Fruit fly (Drosophila melanogaster) whole organism, embryonic: Measurements from ENCODE around the gene pes.

ENCODE experiments used
- Asciz ChIP-seq: fragments of 200-800 bp; sonication (Bioruptor generic); optimal IDR thresholded peaks from 2 replicates; lab custom pipeline; 2017; ENCODE audit warnings: missing biosample characterization, mild to moderate bottlenecking, missing genetic modification characterization, missing genetic modification reagents
- Bgb ChIP-seq: fragments of 200-800 bp; sonication (Bioruptor generic); IDR thresholded peaks from 2 replicates; pipeline ENCODE4 v1.3.6; 2022; ENCODE audit warnings: missing biosample characterization, missing genetic modification characterization; ENCODE audit not compliant: partially characterized antibody
- CG10209 ChIP-seq: fragments of 200-800 bp; sonication (Bioruptor generic); optimal IDR thresholded peaks from 3 replicates; lab custom pipeline; 2017; ENCODE audit warnings: missing biosample characterization, mild to moderate bottlenecking, missing genetic modification characterization, missing genetic modification reagents
- CG10274 ChIP-seq: fragments of 200-800 bp; sonication (Bioruptor generic); optimal IDR thresholded peaks from 3 replicates; lab custom pipeline; 2017; ENCODE audit warnings: missing biosample characterization, mild to moderate bottlenecking, missing genetic modification characterization
- CG10321 ChIP-seq: fragments of 200-800 bp; sonication (Bioruptor generic); IDR thresholded peaks from 2 replicates; pipeline ENCODE4 v1.3.6; 2022; ENCODE audit warnings: missing biosample characterization, missing genetic modification characterization
- CG10543 ChIP-seq: fragments of 200-800 bp; sonication (Bioruptor generic); optimal IDR thresholded peaks from 3 replicates; lab custom pipeline; 2017; ENCODE audit warnings: missing biosample characterization, mild to moderate bottlenecking, missing genetic modification characterization, moderate library complexity
- CG11093 ChIP-seq: fragments of 200-800 bp; sonication (Bioruptor generic); IDR thresholded peaks from 3 replicates; pipeline ENCODE4 v1.3.6; 2022; ENCODE audit warnings: missing biosample characterization, missing genetic modification characterization
- CG11247 ChIP-seq: fragments of 200-800 bp; sonication (Bioruptor generic); IDR thresholded peaks from 2 replicates; pipeline ENCODE4 v1.3.6; 2022; ENCODE audit warnings: missing biosample characterization, missing genetic modification characterization
- CG13287 ChIP-seq: fragments of 200-800 bp; sonication (Bioruptor generic); IDR thresholded peaks from 2 replicates; pipeline ENCODE4 v1.3.6; 2022; ENCODE audit warnings: missing biosample characterization, missing genetic modification characterization; ENCODE audit not compliant: partially characterized antibody
- CG13894 ChIP-seq: fragments of 200-800 bp; sonication (Bioruptor generic); optimal IDR thresholded peaks from 3 replicates; lab custom pipeline; 2018; ENCODE audit warnings: missing biosample characterization, mild to moderate bottlenecking, missing genetic modification characterization, moderate library complexity
- CG1529 ChIP-seq: fragments of 200-800 bp; sonication (Bioruptor generic); optimal IDR thresholded peaks from 3 replicates; lab custom pipeline; 2018; ENCODE audit warnings: missing biosample characterization, missing genetic modification characterization
- CG15479 ChIP-seq: fragments of 200-800 bp; sonication (Bioruptor generic); optimal IDR thresholded peaks from 3 replicates; lab custom pipeline; 2019; ENCODE audit warnings: missing biosample characterization, mild to moderate bottlenecking, missing genetic modification characterization, moderate library complexity
- CG17385 ChIP-seq: fragments of 200-800 bp; sonication (Bioruptor generic); optimal IDR thresholded peaks from 3 replicates; lab custom pipeline; 2018; ENCODE audit warnings: missing biosample characterization, mild to moderate bottlenecking, missing genetic modification characterization
- CG17829 ChIP-seq: fragments of 200-800 bp; optimal IDR thresholded peaks from 2 replicates; lab custom pipeline; 2019; ENCODE audit warnings: missing biosample characterization, mild to moderate bottlenecking, missing genetic modification characterization, moderate library complexity
- CG18011 ChIP-seq: fragments of 200-800 bp; sonication (Bioruptor generic); optimal IDR thresholded peaks from 2 replicates; lab custom pipeline; 2017; ENCODE audit warnings: missing biosample characterization, missing genetic modification characterization, mild to moderate bottlenecking, moderate library complexity, missing genotype
- CG31224 ChIP-seq: fragments of 200-800 bp; sonication (Bioruptor generic); IDR thresholded peaks from 2 replicates; pipeline ENCODE4 v1.3.6; 2022; ENCODE audit warnings: missing biosample characterization, missing genetic modification characterization
- CG42726 ChIP-seq: fragments of 200-800 bp; sonication (Bioruptor generic); IDR thresholded peaks from 2 replicates; pipeline ENCODE4 v1.3.6; 2022; ENCODE audit warnings: missing biosample characterization, missing genetic modification characterization; ENCODE audit not compliant: partially characterized antibody
- CG4617 ChIP-seq: fragments of 200-800 bp; sonication (Bioruptor generic); optimal IDR thresholded peaks from 3 replicates; lab custom pipeline; 2016; ENCODE audit warnings: missing biosample characterization, missing genetic modification characterization, borderline replicate concordance
- CG5953 ChIP-seq: fragments of 200-800 bp; sonication (Bioruptor generic); IDR thresholded peaks from 2 replicates; pipeline ENCODE4 v1.3.6; 2022; ENCODE audit warnings: missing biosample characterization, missing genetic modification characterization
- CG6683 ChIP-seq: fragments of 200-800 bp; sonication (Bioruptor generic); optimal IDR thresholded peaks from 2 replicates; lab custom pipeline; 2017; ENCODE audit warnings: missing biosample characterization, mild to moderate bottlenecking, missing genetic modification characterization, missing genetic modification reagents
- CG8281 ChIP-seq: fragments of 200-800 bp; sonication (Bioruptor generic); optimal IDR thresholded peaks from 2 replicates; lab custom pipeline; 2018; ENCODE audit warnings: missing biosample characterization, mild to moderate bottlenecking, missing genetic modification characterization, moderate library complexity
- CTCF ChIP-seq: fragments of 200-800 bp; sonication (Bioruptor generic); optimal IDR thresholded peaks from 2 replicates; lab custom pipeline; 2017; ENCODE audit warnings: missing biosample characterization, mild to moderate bottlenecking, missing genetic modification characterization, moderate library complexity
- Dfd ChIP-seq, 2 experiments: fragments of >200 bp; optimal IDR thresholded peaks; 2 replicates each; lab custom pipeline; 2017; ENCODE audit warnings: missing biosample characterization in 2 of 2, missing genetic modification characterization in 2 of 2
- E2f2 ChIP-seq: fragments of 200-800 bp; sonication (Bioruptor generic); IDR thresholded peaks from 2 replicates; pipeline ENCODE4 v1.3.6; 2022; ENCODE audit warnings: missing biosample characterization, missing genetic modification characterization
- Jarid2 ChIP-seq: fragments of 200-800 bp; sonication (Bioruptor generic); optimal IDR thresholded peaks from 3 replicates; lab custom pipeline; 2017; ENCODE audit warnings: mild to moderate bottlenecking, missing biosample characterization, missing genetic modification reagents, missing genetic modification characterization
- Mrtf ChIP-seq: fragments of 200-800 bp; sonication (Bioruptor generic); IDR thresholded peaks from 3 replicates; pipeline ENCODE4 v1.3.6; 2022; ENCODE audit warnings: missing biosample characterization, missing genetic modification characterization
- NfI ChIP-seq: fragments of 200-800 bp; sonication (Bioruptor generic); optimal IDR thresholded peaks from 3 replicates; lab custom pipeline; 2018; ENCODE audit warnings: missing biosample characterization, mild to moderate bottlenecking, missing genetic modification characterization, moderate library complexity
- Opbp ChIP-seq: fragments of 200-800 bp; sonication (Bioruptor generic); IDR thresholded peaks from 3 replicates; pipeline ENCODE4 v1.3.6; 2022; ENCODE audit warnings: missing biosample characterization, missing genetic modification characterization; ENCODE audit not compliant: partially characterized antibody
- Optix ChIP-seq: fragments of 200-800 bp; sonication (Bioruptor generic); IDR thresholded peaks from 3 replicates; pipeline ENCODE4 v1.3.6; 2022; ENCODE audit warnings: missing biosample characterization, missing genetic modification characterization
- Pdp1 ChIP-seq, 2 experiments: fragments of 200-800 bp; sonication (Bioruptor generic); optimal IDR thresholded peaks; 3 replicates each; lab custom pipeline; 2016; ENCODE audit warnings: missing biosample characterization in 2 of 2, missing genetic modification characterization in 2 of 2, mild to moderate bottlenecking in 1 of 2, moderate library complexity in 1 of 2
- Poxn ChIP-seq: fragments of 200-800 bp; sonication (Bioruptor generic); IDR thresholded peaks from 2 replicates; pipeline ENCODE4 v1.3.6; 2022; ENCODE audit warnings: missing biosample characterization, missing genetic modification characterization
- btn ChIP-seq: fragments of 200-800 bp; sonication (Bioruptor generic); optimal IDR thresholded peaks from 2 replicates; lab custom pipeline; 2016; ENCODE audit warnings: missing biosample characterization, missing genetic modification characterization
- chinmo ChIP-seq: fragments of 200-800 bp; sonication (Bioruptor generic); IDR thresholded peaks from 4 replicates; pipeline ENCODE4 v1.3.6; 2022; ENCODE audit warnings: missing biosample characterization, missing genetic modification characterization; ENCODE audit not compliant: partially characterized antibody
- ci ChIP-seq: fragments of 200-800 bp; sonication (Bioruptor generic); IDR thresholded peaks from 3 replicates; pipeline ENCODE4 v1.3.6; 2022; ENCODE audit warnings: missing biosample characterization, missing genetic modification characterization
- gce ChIP-seq: fragments of 200-800 bp; sonication (Bioruptor generic); IDR thresholded peaks from 3 replicates; pipeline ENCODE4 v1.3.6; 2022; ENCODE audit warnings: missing biosample characterization, missing genetic modification characterization
- gfzf ChIP-seq: fragments of 200-800 bp; sonication (Bioruptor generic); optimal IDR thresholded peaks from 2 replicates; lab custom pipeline; 2016; ENCODE audit warnings: missing biosample characterization, mild to moderate bottlenecking, missing genetic modification characterization, moderate library complexity
- grau ChIP-seq: fragments of 200-800 bp; optimal IDR thresholded peaks from 3 replicates; lab custom pipeline; 2019; ENCODE audit warnings: missing biosample characterization, mild to moderate bottlenecking, missing genetic modification characterization, moderate library complexity
- her ChIP-seq: fragments of 200-800 bp; sonication (Bioruptor generic); optimal IDR thresholded peaks from 2 replicates; lab custom pipeline; 2016; ENCODE audit warnings: missing biosample characterization, missing genetic modification characterization
- kah ChIP-seq: fragments of 200-800 bp; sonication (Bioruptor generic); optimal IDR thresholded peaks from 2 replicates; lab custom pipeline; 2018; ENCODE audit warnings: missing biosample characterization, mild to moderate bottlenecking, missing genetic modification characterization
- knrl ChIP-seq: fragments of 200-800 bp; sonication (Bioruptor generic); IDR thresholded peaks from 3 replicates; pipeline ENCODE4 v1.3.6; 2022; ENCODE audit warnings: missing biosample characterization, missing genetic modification characterization; ENCODE audit not compliant: partially characterized antibody
- nmo ChIP-seq: fragments of 200-800 bp; sonication (Bioruptor generic); optimal IDR thresholded peaks from 2 replicates; lab custom pipeline; 2018; ENCODE audit warnings: missing biosample characterization, mild to moderate bottlenecking, missing genetic modification characterization, moderate library complexity
- pum ChIP-seq: fragments of 200-800 bp; sonication (Bioruptor generic); optimal IDR thresholded peaks from 2 replicates; lab custom pipeline; 2016; ENCODE audit warnings: missing biosample characterization, missing genetic modification characterization
- rib ChIP-seq: fragments of 200-800 bp; sonication (Bioruptor generic); IDR thresholded peaks from 2 replicates; pipeline ENCODE4 v1.3.6; 2022; ENCODE audit warnings: missing biosample characterization, missing genetic modification characterization
- ro ChIP-seq: fragments of 200-800 bp; sonication (Bioruptor generic); IDR thresholded peaks from 2 replicates; pipeline ENCODE4 v1.3.6; 2022; ENCODE audit warnings: missing biosample characterization, missing genetic modification characterization
- run ChIP-seq: fragments of 200-800 bp; sonication (Bioruptor generic); optimal IDR thresholded peaks from 3 replicates; lab custom pipeline; 2018; ENCODE audit warnings: missing biosample characterization, mild to moderate bottlenecking, missing genetic modification characterization
- shn ChIP-seq: fragments of 200-800 bp; sonication (Bioruptor generic); optimal IDR thresholded peaks from 3 replicates; lab custom pipeline; 2016; ENCODE audit warnings: missing biosample characterization, missing genetic modification characterization
- so ChIP-seq: fragments of 200-800 bp; sonication (Bioruptor generic); IDR thresholded peaks from 3 replicates; pipeline ENCODE4 v1.3.6; 2022; ENCODE audit warnings: missing biosample characterization, missing genetic modification characterization
- sug ChIP-seq: fragments of 200-800 bp; optimal IDR thresholded peaks from 2 replicates; lab custom pipeline; 2019; ENCODE audit warnings: missing biosample characterization, mild to moderate bottlenecking, missing genetic modification characterization, moderate library complexity
- vvl ChIP-seq: fragments of 200-800 bp; sonication (Bioruptor generic); IDR thresholded peaks from 2 replicates; pipeline ENCODE4 v1.3.6; 2022; ENCODE audit warnings: missing biosample characterization, missing genetic modification characterization

The pes gene

DNA sequence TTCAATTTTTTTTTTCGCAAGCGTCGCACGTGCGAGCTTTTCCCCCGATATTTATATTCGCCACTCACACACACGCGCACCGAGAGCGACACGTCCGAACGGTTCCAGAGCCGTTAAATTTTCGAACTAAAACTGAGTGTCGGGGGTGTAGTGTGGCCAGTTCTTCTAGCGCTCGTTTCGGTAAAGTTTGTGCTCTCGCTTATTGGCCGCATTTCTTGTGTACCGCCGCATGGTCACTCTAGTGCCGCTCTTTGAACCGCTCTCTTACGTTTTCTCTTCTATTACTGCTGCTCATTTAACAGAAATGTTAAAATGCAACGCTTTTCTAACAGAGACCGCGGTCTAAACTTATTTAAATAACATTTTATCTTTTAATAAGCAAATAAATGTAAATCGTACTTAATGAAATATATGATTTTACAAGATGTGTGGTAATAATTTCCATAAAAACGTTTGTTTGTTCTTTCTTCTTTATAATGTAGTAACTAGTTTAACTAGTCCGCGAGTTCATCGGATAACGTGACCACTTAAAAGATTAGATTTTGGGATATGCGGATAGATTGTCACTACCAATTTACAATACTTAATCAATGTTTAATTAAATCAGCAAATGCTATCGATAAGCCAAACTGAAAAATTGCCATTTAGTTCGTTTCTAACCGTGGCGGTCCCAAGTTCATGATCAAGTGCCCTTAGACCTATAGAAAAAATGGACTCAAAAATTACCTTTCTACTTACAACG is 9.8 kb downstream of the pes start, which contains the start of gene Snoo (continued):
- TF ChIP-seq NfI (GFP tag; lab: Kevin White, UChicago) (peak; percentile 20), kah (peak; percentile 7), CG15479 (no peak), CG1529 (GFP tag; lab: Kevin White, UChicago) (no peak), Dfd (GFP tag; optimal IDR thresholded peaks at IDR 0.05; lab: Kevin White, UChicago) (no peak), sug (tag; lab: Kevin White, UChicago) (no peak), CG11247 (GFP tag; lab: Robert Waterston, UW) (no peak), vvl (GFP tag; lab: Robert Waterston, UW) (peak; percentile 75; the same call in 1 of the 2 replicates), Opbp (peak; percentile 58; the same call in 2 of the 3 replicates), CTCF (GFP tag; lab: Kevin White, UChicago) (peak; percentile 64), CG10543 (GFP tag; lab: Kevin White, UChicago) (peak; percentile 53), CG17385 (GFP tag; lab: Kevin White, UChicago) (no peak), shn (GFP tag; lab: Kevin White, UChicago) (no peak), CG13894 (tag; lab: Kevin White, UChicago) (peak; percentile 13), Pdp1 (GFP tag; optimal IDR thresholded peaks at IDR 0.05; lab: Kevin White, UChicago) (peak in 1 of 2 experiments; percentile 31), grau (tag; lab: Kevin White, UChicago) (peak; percentile 18), Mrtf (GFP tag; lab: Robert Waterston, UW) (no peak), gce (GFP tag; lab: Robert Waterston, UW) (peak; percentile 12; the same call in 1 of the 3 replicates), knrl (GFP tag; lab: Robert Waterston, UW) (0 out of 3 replicates have a peak, but pooled peaks have one; percentile 7), CG5953 (GFP tag; lab: Robert Waterston, UW) (no peak; the same call in 1 of the 2 replicates), Optix (GFP tag; lab: Robert Waterston, UW) (no peak), CG4617 (GFP tag; lab: Kevin White, UChicago) (no peak), Jarid2 (GFP tag; lab: Kevin White, UChicago) (peak; percentile 86), nmo (GFP tag; lab: Kevin White, UChicago) (no peak), CG13287 (GFP tag; lab: Robert Waterston, UW) (peak; percentile 64), CG42726 (GFP tag; lab: Robert Waterston, UW) (peak; percentile 30; the same call in 1 of the 2 replicates), CG10209 (GFP tag; lab: Kevin White, UChicago) (no peak), ci (peak; percentile 72; the same call in 2 of the 3 replicates), pum (GFP tag; lab: Kevin White, UChicago) (no peak), Asciz (GFP tag; lab: Kevin White, UChicago) (no peak), CG18011 (no peak), CG6683 (GFP tag; lab: Kevin White, UChicago) (no peak), CG11093 (GFP tag; lab: Robert Waterston, UW) (no peak), CG8281 (tag; lab: Kevin White, UChicago) (no peak), CG10274 (GFP tag; lab: Kevin White, UChicago) (no peak), Bgb (GFP tag; lab: Robert Waterston, UW) (peak; percentile 61), Poxn (GFP tag; lab: Robert Waterston, UW) (no peak), run (tag; lab: Kevin White, UChicago) (no peak), rib (peak; percentile 62; the same call in 1 of the 2 replicates), ro (GFP tag; lab: Robert Waterston, UW) (no peak), E2f2 (GFP tag; lab: Robert Waterston, UW) (peak; percentile 31; the same call in 1 of the 2 replicates), so (peak; percentile 52; the same call in 2 of the 3 replicates), CG31224 (GFP tag; lab: Robert Waterston, UW) (no peak), gfzf (GFP tag; lab: Kevin White, UChicago) (peak; percentile 96), CG17829 (tag; lab: Kevin White, UChicago) (peak; percentile 24), her (GFP tag; lab: Kevin White, UChicago) (peak; percentile 18), btn (GFP tag; lab: Kevin White, UChicago) (no peak), chinmo (peak; percentile 87; the same call in 2 of the 4 replicates), CG10321 (GFP tag; lab: Robert Waterston, UW) (no peak)
